Fruit fly (Drosophila melanogaster) whole organism, embryonic: Measurements from ENCODE around the gene Bhmt.

Source experiments
- Abd-B ChIP-seq: fragments of 200-800 bp; sonication (Bioruptor generic); optimal IDR thresholded peaks from 2 replicates; lab custom pipeline; 2018; ENCODE audit warnings: missing biosample characterization, mild to moderate bottlenecking, missing genetic modification characterization, moderate library complexity
- Awh ChIP-seq: fragments of 200-800 bp; sonication (Bioruptor generic); IDR thresholded peaks from 2 replicates; pipeline ENCODE4, ENCODE4 v1.3.6; 2022; ENCODE audit warnings: missing biosample characterization, missing genetic modification characterization
- CG10209 ChIP-seq: fragments of 200-800 bp; sonication (Bioruptor generic); optimal IDR thresholded peaks from 3 replicates; lab custom pipeline; 2017; ENCODE audit warnings: missing biosample characterization, mild to moderate bottlenecking, missing genetic modification characterization, missing genetic modification reagents
- CG10543 ChIP-seq: fragments of 200-800 bp; sonication (Bioruptor generic); optimal IDR thresholded peaks from 3 replicates; lab custom pipeline; 2017; ENCODE audit warnings: missing biosample characterization, mild to moderate bottlenecking, missing genetic modification characterization, moderate library complexity
- CG10959 ChIP-seq: fragments of 200-800 bp; sonication (Bioruptor generic); IDR thresholded peaks from 2 replicates; pipeline ENCODE4 v1.3.6; 2022; ENCODE audit warnings: missing biosample characterization, missing genetic modification characterization
- CG10979 ChIP-seq: fragments of 200-800 bp; sonication (Bioruptor generic); optimal IDR thresholded peaks from 2 replicates; lab custom pipeline; 2018; ENCODE audit warnings: missing biosample characterization, mild to moderate bottlenecking, missing genetic modification characterization, moderate library complexity
- CG11696 ChIP-seq: fragments of 200-800 bp; sonication (Bioruptor generic); IDR thresholded peaks from 2 replicates; pipeline ENCODE4 v1.3.6; 2022; ENCODE audit warnings: missing biosample characterization, missing genetic modification characterization
- CG1233 ChIP-seq: fragments of 200-800 bp; sonication (Bioruptor generic); optimal IDR thresholded peaks from 4 replicates; lab custom pipeline; 2018; ENCODE audit warnings: missing biosample characterization, mild to moderate bottlenecking, missing genetic modification characterization
- CG15073 ChIP-seq: fragments of 200-800 bp; sonication (Bioruptor generic); optimal IDR thresholded peaks from 2 replicates; lab custom pipeline; 2016; ENCODE audit warnings: missing biosample characterization, missing genetic modification characterization
- CG15514 ChIP-seq: fragments of 200-800 bp; sonication (Bioruptor generic); optimal IDR thresholded peaks from 3 replicates; lab custom pipeline; 2017; ENCODE audit warnings: missing biosample characterization, missing genetic modification characterization, mild to moderate bottlenecking, moderate library complexity, missing genetic modification reagents
- CG17328 ChIP-seq: fragments of 200-800 bp; sonication (Bioruptor generic); IDR thresholded peaks from 2 replicates; pipeline ENCODE4 v1.3.6; 2022; ENCODE audit warnings: missing biosample characterization, missing genetic modification characterization
- CG2678 ChIP-seq: fragments of 200-800 bp; sonication (Bioruptor generic); optimal IDR thresholded peaks from 3 replicates; lab custom pipeline; 2019; ENCODE audit warnings: missing biosample characterization, mild to moderate bottlenecking, missing genetic modification characterization, moderate library complexity
- CG2875 ChIP-seq: fragments of 200-800 bp; sonication (Bioruptor generic); optimal IDR thresholded peaks from 2 replicates; lab custom pipeline; 2017; ENCODE audit warnings: missing biosample characterization, mild to moderate bottlenecking, missing genetic modification characterization, missing genetic modification reagents
- CG4424 ChIP-seq: fragments of 200-800 bp; sonication (Bioruptor generic); optimal IDR thresholded peaks from 3 replicates; lab custom pipeline; 2016; ENCODE audit warnings: missing biosample characterization, missing genetic modification characterization
- CG4707 ChIP-seq: fragments of 200-800 bp; sonication (Bioruptor generic); optimal IDR thresholded peaks from 2 replicates; lab custom pipeline; 2018; ENCODE audit warnings: missing biosample characterization, mild to moderate bottlenecking, missing genetic modification characterization, moderate library complexity
- CG4820 ChIP-seq: fragments of 200-800 bp; sonication (Bioruptor generic); optimal IDR thresholded peaks from 3 replicates; lab custom pipeline; 2016; ENCODE audit warnings: missing biosample characterization, missing genetic modification characterization
- CG8290 ChIP-seq, 3 experiments: fragments of 200-800 bp; sonication (Bioruptor generic); optimal IDR thresholded peaks; 2 replicates each; lab custom pipeline; 2016 to 2019; ENCODE audit warnings: missing biosample characterization in 3 of 3, missing genetic modification characterization in 3 of 3, mild to moderate bottlenecking in 2 of 3, moderate library complexity in 1 of 3
- CG8388 ChIP-seq: fragments of 200-800 bp; sonication (Bioruptor generic); optimal IDR thresholded peaks from 2 replicates; lab custom pipeline; 2019; ENCODE audit warnings: missing biosample characterization, mild to moderate bottlenecking, missing genetic modification characterization, moderate library complexity
- CG8924 ChIP-seq: fragments of 200-800 bp; optimal IDR thresholded peaks from 3 replicates; lab custom pipeline; 2019; ENCODE audit warnings: missing biosample characterization, mild to moderate bottlenecking, missing genetic modification characterization, moderate library complexity
- Dp ChIP-seq: fragments of 200-800 bp; sonication (Bioruptor generic); optimal IDR thresholded peaks from 2 replicates; lab custom pipeline; 2018; ENCODE audit warnings: missing biosample characterization, mild to moderate bottlenecking, missing genetic modification characterization, moderate library complexity
- Hr78 ChIP-seq, 2 experiments: fragments of 200-800 bp in 1 of 2; fragments of >200 bp in 1 of 2; sonication (Bioruptor generic) in 1 of 2; optimal IDR thresholded peaks; 2 replicates each; lab custom pipeline; 2017 to 2019; ENCODE audit warnings: missing biosample characterization in 2 of 2, missing genetic modification characterization in 2 of 2, mild to moderate bottlenecking in 1 of 2, moderate library complexity in 1 of 2
- Med ChIP-seq: fragments of 200-800 bp; sonication (Bioruptor generic); peaks from one replicate; lab custom pipeline; 2016; ENCODE audit warnings: missing biosample characterization, missing genetic modification characterization, mild to moderate bottlenecking, inconsistent platforms, moderate library complexity
- Ptx1 ChIP-seq: fragments of 200-800 bp; sonication (Bioruptor generic); IDR thresholded peaks from 2 replicates; pipeline ENCODE4 v1.3.6; 2022; ENCODE audit warnings: missing biosample characterization, missing genetic modification characterization
- Rfx ChIP-seq: fragments of 200-800 bp; sonication (Bioruptor generic); IDR thresholded peaks from 2 replicates; pipeline ENCODE4 v1.3.6; 2022; ENCODE audit warnings: missing biosample characterization, missing genetic modification characterization
- Side ChIP-seq: fragments of 200-800 bp; sonication (Bioruptor generic); optimal IDR thresholded peaks from 2 replicates; lab custom pipeline; 2016; ENCODE audit warnings: missing biosample characterization, missing genetic modification characterization
- Six4 ChIP-seq: fragments of 200-800 bp; sonication (Bioruptor generic); optimal IDR thresholded peaks from 2 replicates; lab custom pipeline; 2016; ENCODE audit warnings: missing biosample characterization, missing genetic modification characterization
- al ChIP-seq: fragments of 200-800 bp; sonication (Bioruptor generic); IDR thresholded peaks from 2 replicates; pipeline ENCODE4 v1.3.6; 2022; ENCODE audit warnings: missing biosample characterization, missing genetic modification characterization
- bowl ChIP-seq: fragments of 200-800 bp; sonication (Bioruptor generic); IDR thresholded peaks from 2 replicates; pipeline ENCODE4 v1.3.6; 2022; ENCODE audit warnings: missing biosample characterization, missing genetic modification characterization
- cg ChIP-seq: fragments of 200-800 bp; sonication (Bioruptor generic); optimal IDR thresholded peaks from 3 replicates; lab custom pipeline; 2019; ENCODE audit warnings: missing biosample characterization, mild to moderate bottlenecking, missing genetic modification characterization, moderate library complexity
- crol ChIP-seq: fragments of 200-800 bp; sonication (Bioruptor generic); IDR thresholded peaks from 2 replicates; pipeline ENCODE4 v1.3.6; 2022; ENCODE audit warnings: missing biosample characterization, missing genetic modification characterization
- cwo ChIP-seq: fragments of 200-800 bp; sonication (Bioruptor generic); optimal IDR thresholded peaks from 3 replicates; lab custom pipeline; 2017; ENCODE audit warnings: missing biosample characterization, missing genetic modification characterization, mild to moderate bottlenecking, moderate library complexity, missing genetic modification reagents
- dan ChIP-seq: fragments of 200-800 bp; sonication (Bioruptor generic); IDR thresholded peaks from 2 replicates; pipeline ENCODE4 v1.3.6; 2022; ENCODE audit warnings: missing biosample characterization, missing genetic modification characterization
- dmrt99B ChIP-seq: fragments of 200-800 bp; sonication (Bioruptor generic); optimal IDR thresholded peaks from 2 replicates; lab custom pipeline; 2018; ENCODE audit warnings: missing biosample characterization, mild to moderate bottlenecking, missing genetic modification characterization, moderate library complexity
- dysf ChIP-seq: fragments of 200-800 bp; sonication (Bioruptor generic); IDR thresholded peaks from 3 replicates; pipeline ENCODE4 v1.3.6; 2022; ENCODE audit warnings: missing biosample characterization, missing genetic modification characterization
- fd102C ChIP-seq: fragments of 200-800 bp; sonication (Bioruptor generic); optimal IDR thresholded peaks from 2 replicates; lab custom pipeline; 2018; ENCODE audit warnings: missing biosample characterization, mild to moderate bottlenecking, missing genetic modification characterization, moderate library complexity
- fd96Cb ChIP-seq: fragments of 200-800 bp; sonication (Bioruptor generic); optimal IDR thresholded peaks from 2 replicates; lab custom pipeline; 2018; ENCODE audit warnings: missing biosample characterization, mild to moderate bottlenecking, missing genetic modification characterization, moderate library complexity
- ftz-f1 ChIP-seq: fragments of 200-800 bp; sonication (Bioruptor generic); optimal IDR thresholded peaks from 2 replicates; lab custom pipeline; 2016; ENCODE audit warnings: missing biosample characterization, missing genetic modification characterization
- h ChIP-seq: fragments of >200 bp; optimal IDR thresholded peaks from 2 replicates; lab custom pipeline; 2017
- nerfin-1 ChIP-seq: fragments of 200-800 bp; sonication (Bioruptor generic); optimal IDR thresholded peaks from 3 replicates; lab custom pipeline; 2019; ENCODE audit warnings: missing biosample characterization, mild to moderate bottlenecking, missing genetic modification characterization, moderate library complexity
- nerfin-2 ChIP-seq: fragments of 200-800 bp; sonication (Bioruptor generic); IDR thresholded peaks from 2 replicates; pipeline ENCODE4 v1.3.6; 2022; ENCODE audit warnings: missing biosample characterization, missing genetic modification characterization; ENCODE audit not compliant: partially characterized antibody
- onecut ChIP-seq: fragments of 200-800 bp; sonication (Bioruptor generic); IDR thresholded peaks from 2 replicates; pipeline ENCODE4 v1.3.6; 2022; ENCODE audit warnings: missing biosample characterization, missing genetic modification characterization
- pan ChIP-seq, 4 experiments: fragments of >200 bp in 3 of 4; fragments of 200-800 bp in 1 of 4; sonication (Bioruptor generic) in 1 of 4; optimal IDR thresholded peaks in 3 of 4; IDR thresholded peaks in 1 of 4; 2 replicates each; pipeline versions ENCODE4 v1.3.6 to Lab custom; 2017 to 2022; ENCODE audit warnings: missing biosample characterization in 2 of 4, missing genetic modification characterization in 2 of 4, mixed read lengths in 1 of 4
- pzg ChIP-seq: fragments of 200-800 bp; sonication (Bioruptor generic); optimal IDR thresholded peaks from 3 replicates; lab custom pipeline; 2018; ENCODE audit warnings: missing biosample characterization, mild to moderate bottlenecking, missing genetic modification characterization, moderate library complexity
- sd ChIP-seq: fragments of 200-800 bp; sonication (Bioruptor generic); optimal IDR thresholded peaks from 3 replicates; lab custom pipeline; 2018; ENCODE audit warnings: missing biosample characterization, mild to moderate bottlenecking, missing genetic modification characterization, moderate library complexity
- sens ChIP-seq: fragments of 200-800 bp; sonication (Bioruptor generic); peaks from one replicate; lab custom pipeline; 2016; ENCODE audit warnings: missing biosample characterization, missing genetic modification characterization
- sim ChIP-seq: fragments of 200-800 bp; sonication (Bioruptor generic); IDR thresholded peaks from 2 replicates; pipeline ENCODE4 v1.3.6; 2022; ENCODE audit warnings: missing biosample characterization, missing genetic modification characterization
- sr ChIP-seq: fragments of 200-800 bp; sonication (Bioruptor generic); IDR thresholded peaks from 3 replicates; pipeline ENCODE4 v1.3.6; 2022; ENCODE audit warnings: missing biosample characterization, missing genetic modification characterization
- ssp ChIP-seq: fragments of 200-800 bp; sonication (Bioruptor generic); IDR thresholded peaks from 2 replicates; pipeline ENCODE4 v1.3.6; 2022; ENCODE audit warnings: missing biosample characterization, missing genetic modification characterization
- stc ChIP-seq: fragments of 200-800 bp; sonication (Bioruptor generic); IDR thresholded peaks from 2 replicates; pipeline ENCODE4 v1.3.6; 2022; ENCODE audit warnings: missing biosample characterization, missing genetic modification characterization

The Bhmt gene

DNA sequence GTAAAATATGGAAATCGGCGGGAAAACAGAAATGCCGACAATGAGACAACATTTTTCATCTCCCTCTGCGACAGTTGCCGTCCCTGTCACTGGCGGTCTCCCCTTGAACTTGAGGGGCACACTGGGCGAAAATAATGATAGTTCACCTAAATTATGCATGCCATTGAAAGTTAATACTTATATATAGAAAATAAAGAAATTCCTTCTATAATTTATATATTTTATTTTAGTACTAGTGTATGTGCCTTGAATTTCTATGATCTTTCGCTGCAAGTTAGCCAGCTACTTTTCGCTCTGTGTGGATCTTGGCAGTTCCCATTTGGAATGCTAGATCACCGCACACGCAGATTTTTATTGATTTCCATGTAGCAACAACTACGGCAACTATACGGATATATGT, 50.5 kb downstream of the Bhmt start (continued):
- no peak for TF ChIP-seq sr
- peak; percentile 78 for TF ChIP-seq CG10979 (tag; lab: Kevin White, UChicago)
- TF ChIP-seq CG4424 (GFP tag; lab: Kevin White, UChicago): peak; percentile 46
- no peak for TF ChIP-seq pzg
- 0 out of 2 replicates have a peak, but pooled peaks have one; percentile 10 for TF ChIP-seq CG11696 (GFP tag; lab: Robert Waterston, UW)
- peak; percentile 57 for TF ChIP-seq CG2678 (tag; lab: Kevin White, UChicago)
- TF ChIP-seq ssp (GFP tag; lab: Robert Waterston, UW): peak; percentile 29; the same call in 1 of the 2 replicates
- TF ChIP-seq CG8388 (GFP tag; lab: Kevin White, UChicago): peak; percentile 48
- no peak for TF ChIP-seq CG15073 (GFP tag; lab: Kevin White, UChicago)
- peak; percentile 57 for TF ChIP-seq CG10959
- no peak for TF ChIP-seq CG4707 (GFP tag; lab: Kevin White, UChicago)
- peak; percentile 64 for TF ChIP-seq Ptx1 (GFP tag; lab: Robert Waterston, UW)
- TF ChIP-seq Rfx: peak; percentile 47; the same call in 1 of the 2 replicates
- TF ChIP-seq CG4820 (GFP tag; lab: Kevin White, UChicago): peak; percentile 13
- TF ChIP-seq stc (GFP tag; lab: Robert Waterston, UW): peak; percentile 45; the same call in 1 of the 2 replicates
- no peak for TF ChIP-seq CG10209
- peak; percentile 2 for TF ChIP-seq ftz-f1
- TF ChIP-seq fd102C (GFP tag; lab: Kevin White, UChicago): no peak
- no peak for TF ChIP-seq Dp (GFP tag; lab: Kevin White, UChicago)
- peak; percentile 41; the same call in 1 of the 2 replicates for TF ChIP-seq CG17328 (GFP tag; lab: Robert Waterston, UW)
- TF ChIP-seq CG1233 (GFP tag; lab: Kevin White, UChicago): peak; percentile 5
- TF ChIP-seq CG15514: peak; percentile 3
- peak; percentile 34 for TF ChIP-seq Abd-B (GFP tag; lab: Kevin White, UChicago)
- TF ChIP-seq dan (GFP tag; lab: Robert Waterston, UW): 0 out of 2 replicates have a peak, but pooled peaks have one; percentile 22
- no peak for TF ChIP-seq pan (optimal IDR thresholded peaks at IDR 0.05; lab: Kevin White, UChicago)
- TF ChIP-seq pan (GFP tag; optimal IDR thresholded peaks at IDR 0.05 in 1 of 2, IDR thresholded peaks at IDR 0.05 in 1 of 2): peak in 1 of 2 experiments; percentile 48
- TF ChIP-seq CG8290 (GFP tag; optimal IDR thresholded peaks at IDR 0.05; lab: Kevin White, UChicago): peak; percentile 22
- no peak for TF ChIP-seq CG8290 (tag; optimal IDR thresholded peaks at IDR 0.05; lab: Kevin White, UChicago)
- no peak for TF ChIP-seq Awh
- TF ChIP-seq Side: no peak
- 0 out of 2 replicates have a peak, but pooled peaks have one; percentile 15 for TF ChIP-seq onecut
- TF ChIP-seq dmrt99B (tag; lab: Kevin White, UChicago): peak; percentile 59
- TF ChIP-seq crol (GFP tag; lab: Robert Waterston, UW): no peak
- peak; percentile 55 for TF ChIP-seq Med (GFP tag; lab: Kevin White, UChicago)
- peak; percentile 26 for TF ChIP-seq Six4 (GFP tag; lab: Kevin White, UChicago)
- no peak for TF ChIP-seq cg (GFP tag; lab: Kevin White, UChicago)
- TF ChIP-seq sim (GFP tag; lab: Robert Waterston, UW): peak; percentile 59; the same call in 1 of the 2 replicates
- TF ChIP-seq nerfin-2: no peak
- TF ChIP-seq sens (GFP tag; lab: Kevin White, UChicago): peak; percentile 67
- TF ChIP-seq sd: peak; percentile 36
- peak; percentile 5 for TF ChIP-seq cwo (GFP tag; lab: Kevin White, UChicago)
- no peak for TF ChIP-seq h (lab: Kevin White, UChicago)
- TF ChIP-seq CG8924: peak; percentile 6
- peak; percentile 60; the same call in 2 of the 3 replicates for TF ChIP-seq dysf
- no peak for TF ChIP-seq CG10543 (GFP tag; lab: Kevin White, UChicago)
- no peak for TF ChIP-seq bowl (GFP tag; lab: Robert Waterston, UW)
- no peak for TF ChIP-seq al (GFP tag; lab: Robert Waterston, UW)
- peak; percentile 16 for TF ChIP-seq nerfin-1 (tag; lab: Kevin White, UChicago)
- TF ChIP-seq CG2875 (GFP tag; lab: Kevin White, UChicago): peak; percentile 20
- peak; percentile 70 for TF ChIP-seq fd96Cb (tag; lab: Kevin White, UChicago)
- peak in 1 of 2 experiments; percentile 0 for TF ChIP-seq Hr78 (GFP tag; optimal IDR thresholded peaks at IDR 0.05; lab: Kevin White, UChicago)
